Fruit fly (Drosophila melanogaster) Kc167 (cell line): ENCODE measurements around the gene Rph.
A peak's percentile ranks its signal among the peaks of the same experiment; 100 is the strongest.

Source experiments
- Myc ChIP-seq: fragments of >200 bp; optimal IDR thresholded peaks from 2 replicates; lab custom pipeline; 2017; ENCODE audit warnings: missing external identifiers
- Sin3A ChIP-seq: fragments of >200 bp; optimal IDR thresholded peaks from 2 replicates; lab custom pipeline; 2018; ENCODE audit warnings: missing external identifiers
- h ChIP-seq: fragments of >200 bp; optimal IDR thresholded peaks from 3 replicates; lab custom pipeline; 2018; ENCODE audit warnings: missing external identifiers
- insv ChIP-seq: fragments of >200 bp; optimal IDR thresholded peaks from 3 replicates; lab custom pipeline; 2018; ENCODE audit warnings: missing external identifiers
- psq ChIP-seq: fragments of >200 bp; optimal IDR thresholded peaks from 2 replicates; lab custom pipeline; 2017; ENCODE audit warnings: missing external identifiers
- ttk ChIP-seq: sonication (Bioruptor generic); optimal IDR thresholded peaks from 2 replicates; lab custom pipeline; 2017; ENCODE audit warnings: missing external identifiers

Rph gene

DNA sequence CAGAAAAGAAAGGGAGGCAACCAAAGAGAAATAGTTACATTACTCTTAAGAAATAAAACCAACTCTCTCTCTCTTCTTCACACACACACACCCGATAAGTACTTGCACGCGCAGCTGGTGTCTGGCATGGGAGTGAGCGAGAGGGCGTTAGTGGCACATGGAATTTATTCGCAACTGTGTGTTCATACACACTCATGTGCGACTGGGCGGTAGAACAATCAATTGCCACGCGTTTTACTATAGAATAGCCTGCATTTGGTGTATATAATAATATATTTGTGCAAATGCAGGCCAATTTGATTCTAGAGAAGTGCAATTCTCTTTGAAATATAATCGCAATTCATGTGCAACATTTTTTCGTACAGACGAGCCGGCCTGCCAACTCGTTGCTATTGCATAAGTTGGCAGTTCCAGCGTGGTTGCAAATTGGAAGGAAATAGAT is 28.5 kb upstream of the Rph start:
- TF ChIP-seq Myc (no peak), Sin3A (lab: Kevin White, UChicago) (no peak), psq (lab: Kevin White, UChicago) (no peak), insv (lab: Kevin White, UChicago) (no peak)

DNA sequence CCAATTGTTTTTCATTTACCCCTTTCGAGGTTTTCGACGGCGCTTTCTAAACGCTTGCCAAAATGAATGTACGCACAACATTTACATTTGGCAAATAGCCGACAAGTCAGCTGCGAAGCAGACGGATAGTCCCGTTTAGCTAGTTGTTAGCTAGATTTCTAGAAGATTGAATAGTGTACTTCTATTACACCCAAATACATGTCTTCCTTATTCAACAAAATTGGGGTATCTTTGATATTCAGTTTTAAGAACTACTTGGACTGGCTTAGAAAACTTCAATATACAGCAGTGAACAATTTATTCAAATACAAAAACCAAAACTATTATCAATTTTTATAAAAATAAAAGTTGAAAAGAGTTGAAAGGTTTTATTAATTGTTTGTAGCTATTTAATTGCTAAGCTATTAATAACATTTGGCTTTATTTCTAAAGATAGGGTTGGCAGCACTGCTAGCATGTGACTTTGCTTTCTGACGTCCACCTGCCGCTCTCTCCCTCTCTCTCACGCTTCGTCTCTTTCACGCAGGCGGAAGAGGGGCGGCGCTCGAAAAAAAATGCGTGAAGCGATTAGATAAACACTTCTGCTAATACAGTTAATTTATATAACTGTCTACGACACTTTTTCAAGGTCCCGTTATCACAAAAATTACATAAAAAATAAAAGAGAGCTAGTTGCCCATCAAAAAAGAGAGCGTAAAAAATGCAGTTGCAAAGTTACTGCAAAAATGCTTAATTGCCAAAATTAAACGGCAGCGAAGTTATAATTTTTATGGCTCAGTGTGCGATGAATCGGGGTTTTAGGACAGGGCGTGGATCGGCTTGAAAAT is 27.6 kb upstream of the Rph start:
- TF ChIP-seq Sin3A (lab: Kevin White, UChicago) (no peak), psq (lab: Kevin White, UChicago) (no peak), ttk (lab: Kevin White, UChicago) (no peak), insv (lab: Kevin White, UChicago) (no peak), Myc (no peak), h (lab: Kevin White, UChicago) (no peak)

DNA sequence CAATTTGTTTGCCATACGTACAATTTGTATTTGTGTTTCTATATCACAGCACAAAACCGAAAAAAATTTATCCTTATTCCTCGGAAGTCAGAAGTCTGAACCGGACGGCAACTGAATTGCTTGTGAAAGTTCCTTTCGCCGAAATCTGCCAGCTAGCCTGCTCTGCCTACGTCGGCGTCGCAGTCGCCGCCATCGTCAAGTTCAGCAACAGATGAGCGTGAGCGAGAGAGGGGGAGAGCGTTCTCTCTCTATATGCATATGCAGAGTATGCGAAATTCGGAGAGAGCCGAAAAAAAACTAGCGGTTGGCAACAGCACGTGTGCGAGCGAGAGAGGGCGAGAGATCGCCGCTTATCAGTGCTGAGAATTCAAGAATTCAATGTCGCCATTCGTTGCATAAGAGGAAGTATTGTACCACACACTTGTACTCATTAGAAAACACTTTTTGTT is 26.9 kb upstream of the Rph start:
- TF ChIP-seq h (lab: Kevin White, UChicago) (no peak), Myc (no peak), insv (lab: Kevin White, UChicago) (no peak), psq (lab: Kevin White, UChicago) (no peak)

DNA sequence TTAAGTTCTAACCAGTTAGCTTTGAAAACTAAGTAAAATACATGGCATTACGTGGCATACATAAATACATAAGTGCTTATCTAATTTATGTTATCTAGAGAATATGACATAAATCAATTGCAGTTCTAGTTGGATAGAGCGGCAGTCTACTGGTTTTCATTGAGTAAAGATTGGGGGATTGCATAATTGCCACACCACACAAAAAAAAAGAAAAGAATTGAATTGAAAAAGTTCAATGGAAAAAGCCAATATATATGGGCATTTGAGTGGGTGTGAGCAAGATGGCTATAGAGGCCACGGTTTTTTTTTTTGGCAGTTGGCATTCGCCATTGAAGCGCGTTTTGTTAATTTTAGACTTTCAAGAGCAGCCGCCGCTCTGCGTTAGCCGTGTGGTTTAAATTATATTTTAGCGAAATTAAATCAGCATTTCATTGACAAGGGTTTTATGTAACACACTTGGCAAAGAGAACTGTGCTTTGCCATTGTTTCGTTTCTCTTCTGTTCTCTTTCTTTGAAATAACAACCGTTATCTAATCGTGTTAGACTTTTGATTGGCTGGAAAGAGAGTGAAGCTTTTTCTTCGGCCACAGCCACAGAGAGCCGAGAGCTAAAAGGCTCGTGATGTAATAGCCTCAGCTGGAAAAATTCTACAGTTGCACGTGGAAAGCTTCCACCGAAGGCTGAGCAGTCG is 26.1 kb upstream of the Rph start:
- TF ChIP-seq h (lab: Kevin White, UChicago), result no peak
- no peak for TF ChIP-seq ttk (lab: Kevin White, UChicago)
- no peak for TF ChIP-seq psq (lab: Kevin White, UChicago)

DNA sequence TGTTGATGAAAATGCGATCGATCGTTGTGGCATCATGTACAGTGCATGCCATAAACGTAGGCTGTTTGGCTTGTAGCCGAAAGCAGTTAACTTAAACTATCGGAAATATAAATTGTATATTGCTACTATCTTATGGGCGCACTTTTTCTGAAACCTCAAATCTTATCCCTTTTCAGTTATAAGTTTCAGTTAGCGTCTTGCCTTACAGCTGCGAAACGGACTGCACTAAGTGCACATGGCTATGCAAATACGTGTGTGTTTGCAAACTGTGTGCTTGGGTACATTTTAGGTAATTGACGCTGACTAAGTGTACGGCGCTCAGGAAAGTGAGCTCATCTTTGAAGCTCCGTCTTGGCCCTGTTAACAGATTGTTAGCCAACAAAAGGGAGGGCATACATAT is 18.2 kb upstream of the Rph start:
- no peak for TF ChIP-seq psq (lab: Kevin White, UChicago)
- no peak for TF ChIP-seq Myc
- TF ChIP-seq ttk (lab: Kevin White, UChicago), result no peak
- TF ChIP-seq h (lab: Kevin White, UChicago), result no peak
- TF ChIP-seq insv (lab: Kevin White, UChicago), result no peak
- no peak for TF ChIP-seq Sin3A (lab: Kevin White, UChicago)

DNA sequence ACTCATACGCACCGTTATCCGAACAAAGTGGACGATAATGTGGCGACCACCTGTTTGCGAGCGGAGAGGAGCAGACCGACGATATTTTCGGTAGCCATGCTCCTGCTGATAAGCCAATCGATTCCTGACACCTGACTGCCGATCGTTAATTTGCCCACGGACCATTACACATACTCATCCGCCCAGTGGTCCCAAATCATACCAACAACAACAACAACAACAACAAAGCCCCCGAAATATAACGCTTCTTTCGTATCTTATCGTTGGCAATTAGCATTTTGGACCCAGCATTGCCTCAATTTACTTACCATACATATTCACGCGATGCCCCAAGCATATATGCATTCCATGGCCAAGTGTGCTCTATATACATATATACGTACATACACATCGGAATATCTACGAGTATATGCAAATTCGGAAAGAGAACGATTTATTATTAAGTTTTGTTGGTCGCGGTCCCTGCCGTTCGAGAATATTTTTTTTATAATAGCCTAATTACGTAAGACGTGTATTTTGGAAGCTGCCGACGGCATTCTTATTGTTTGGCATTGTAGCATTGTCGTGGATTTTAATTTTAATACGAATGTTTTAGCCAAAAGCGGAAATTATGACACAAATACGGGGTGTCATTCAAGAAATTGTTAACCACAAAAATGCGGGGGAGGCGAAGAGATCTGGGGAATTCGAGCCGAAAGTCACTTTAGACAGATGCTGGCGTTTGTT is 17.7 kb upstream of the Rph start:
- TF ChIP-seq Sin3A (lab: Kevin White, UChicago) (no peak), insv (lab: Kevin White, UChicago) (no peak), ttk (lab: Kevin White, UChicago) (no peak), Myc (no peak), psq (lab: Kevin White, UChicago) (no peak)

DNA sequence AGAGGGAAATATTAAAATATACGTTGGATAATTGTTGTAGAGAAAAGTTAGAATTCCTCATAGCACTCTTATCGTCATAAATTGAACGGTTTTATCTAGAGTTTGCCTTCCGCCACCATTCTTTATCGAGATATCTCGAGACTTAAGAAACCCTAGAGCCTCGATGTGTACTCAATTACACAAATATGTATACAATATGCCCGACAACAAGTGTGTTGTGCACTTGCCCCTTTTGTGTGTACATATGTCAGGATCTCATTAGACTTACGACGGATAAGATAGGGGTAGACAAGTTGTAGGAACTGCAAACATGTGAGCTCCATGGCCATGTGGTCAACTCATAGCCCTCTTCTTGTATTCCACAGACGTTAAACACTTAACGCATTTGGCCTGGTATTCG is 16.1 kb upstream of the Rph start:
- TF ChIP-seq Sin3A (lab: Kevin White, UChicago) (no peak), Myc (no peak), psq (lab: Kevin White, UChicago) (no peak), ttk (lab: Kevin White, UChicago) (no peak), h (lab: Kevin White, UChicago) (no peak), insv (lab: Kevin White, UChicago) (no peak)

DNA sequence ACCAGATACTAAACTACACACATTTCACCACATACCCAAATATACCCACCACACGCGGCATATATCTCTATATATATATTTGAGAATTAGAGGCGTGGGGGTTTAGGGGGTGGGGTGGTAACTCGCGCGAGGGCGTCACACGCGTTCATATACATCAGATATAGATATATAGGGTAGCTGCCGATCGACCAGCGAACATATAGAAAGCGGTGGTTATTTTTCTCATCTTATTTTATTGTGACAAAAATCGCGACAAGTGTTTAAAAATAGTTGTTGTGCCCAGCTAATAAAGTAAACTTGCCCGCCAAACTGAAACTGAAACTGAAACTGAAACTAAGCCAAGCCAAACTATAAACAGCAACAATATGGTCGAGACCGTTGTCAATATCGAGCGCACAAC is 15.2 kb upstream of the Rph start:
- TF ChIP-seq Sin3A (lab: Kevin White, UChicago) (no peak), psq (lab: Kevin White, UChicago) (no peak), ttk (lab: Kevin White, UChicago) (no peak), Myc (no peak), insv (lab: Kevin White, UChicago) (no peak), h (lab: Kevin White, UChicago) (no peak)

DNA sequence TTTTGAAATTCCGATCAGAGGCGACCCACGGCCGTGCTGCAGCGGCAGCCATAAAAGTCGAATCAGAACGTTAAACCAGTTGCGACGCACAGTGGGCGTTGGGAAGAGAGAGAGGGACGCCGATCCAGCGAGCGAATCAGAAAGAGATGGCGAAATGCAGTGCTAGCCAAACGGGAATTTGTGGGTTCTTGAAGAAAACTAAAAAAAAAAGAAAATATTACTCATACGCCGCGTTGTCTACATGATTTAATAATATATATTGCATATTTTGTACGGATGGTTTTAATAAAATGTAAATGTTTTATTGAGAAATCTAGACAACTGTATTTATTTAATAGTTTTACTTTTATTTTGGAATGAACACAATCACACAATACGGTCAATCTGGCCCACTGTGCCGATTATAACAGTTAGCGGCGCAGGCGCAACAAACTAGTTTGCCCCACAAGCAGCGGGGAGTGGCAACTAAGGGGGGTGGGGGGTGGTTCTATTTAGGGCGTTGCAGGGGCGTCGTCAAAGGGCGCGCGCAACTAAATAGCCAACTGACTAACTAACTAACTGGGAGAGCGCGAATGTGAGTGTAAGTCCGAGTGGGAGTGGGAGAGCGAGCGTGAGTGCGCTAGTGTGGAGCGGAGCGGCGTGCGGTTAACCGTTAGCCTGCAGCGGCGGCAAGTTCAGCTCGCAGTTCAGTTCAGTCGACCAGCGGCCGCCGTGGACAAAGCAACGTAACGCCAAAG is 14.6 kb upstream of the Rph start, which contains the start of gene CG15211:
CG15211 (plus strand) TSS at position 686 of the 737 bp plus-strand sequence.
- no peak for TF ChIP-seq Sin3A (lab: Kevin White, UChicago)
- TF ChIP-seq insv (lab: Kevin White, UChicago), result peak; percentile 37

DNA sequence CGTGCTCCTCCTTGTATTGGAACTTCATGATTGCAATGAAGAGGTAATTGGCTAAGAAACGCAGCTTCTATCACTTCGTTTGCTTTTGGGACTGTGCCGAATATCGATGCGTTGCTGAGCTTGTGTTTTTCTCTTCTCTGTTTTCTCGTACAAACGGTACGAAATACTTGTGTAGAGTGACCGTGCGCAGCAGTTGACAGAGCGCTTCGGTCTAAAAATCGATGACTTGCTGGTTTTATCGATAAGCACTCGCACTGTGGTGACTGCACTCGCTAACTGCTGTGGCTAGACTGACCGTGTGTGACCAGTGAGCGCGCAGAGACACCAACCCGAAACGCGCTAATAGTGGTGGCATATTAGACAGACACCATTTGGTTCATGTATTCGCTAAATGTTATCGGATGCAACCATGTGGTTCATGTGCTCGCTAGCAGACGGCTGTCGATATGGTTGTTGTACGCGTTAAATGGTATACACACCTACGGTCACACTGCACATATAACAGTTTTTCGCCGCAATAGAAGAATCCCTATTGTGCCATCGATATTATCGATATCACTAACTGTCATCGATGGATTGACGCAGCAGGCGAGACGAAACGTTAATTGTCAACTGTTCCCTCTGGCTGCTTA is 10.7 kb upstream of the Rph start, which contains the start of the genes Atg8a and BTBD9:
Atg8a (minus strand) TSS at position 296 of the 632 bp plus-strand sequence.
BTBD9 (plus strand) TSS at position 495 of the 632 bp plus-strand sequence.
- no peak for TF ChIP-seq h (lab: Kevin White, UChicago)
- no peak for TF ChIP-seq insv (lab: Kevin White, UChicago)
- no peak for TF ChIP-seq Sin3A (lab: Kevin White, UChicago)
- TF ChIP-seq Myc, result no peak
- no peak for TF ChIP-seq psq (lab: Kevin White, UChicago)
- no peak for TF ChIP-seq ttk (lab: Kevin White, UChicago)
